Worm (Caenorhabditis elegans) whole organism, late embryonic: Measurements from ENCODE around the gene F26F12.3.

Experiments used
- F13H6.1 ChIP-seq: sonication (generic microtip); optimal IDR thresholded peaks from 2 replicates; lab custom pipeline; 2016; ENCODE audit warnings: missing genetic modification characterization, missing compliant biosample characterization
- ceh-14 ChIP-seq: sonication (generic microtip); optimal IDR thresholded peaks from 2 replicates; lab custom pipeline; 2016; ENCODE audit warnings: missing genotype, missing genetic modification characterization, missing compliant biosample characterization
- elt-2 ChIP-seq: sonication (generic microtip); optimal IDR thresholded peaks from 2 replicates; lab custom pipeline; 2016; ENCODE audit warnings: missing genetic modification reagents, missing genetic modification characterization, missing compliant biosample characterization
- fax-1 ChIP-seq: sonication (generic microtip); optimal IDR thresholded peaks from 2 replicates; lab custom pipeline; 2016; ENCODE audit warnings: missing genotype, missing genetic modification characterization, missing compliant biosample characterization
- hlh-30 ChIP-seq: sonication (generic microtip); optimal IDR thresholded peaks from 2 replicates; lab custom pipeline; 2017; ENCODE audit warnings: antibody characterized with exemption, missing genetic modification characterization, missing compliant biosample characterization; ENCODE audit not compliant: insufficient read depth
- nfya-1 ChIP-seq: sonication (generic microtip); optimal IDR thresholded peaks from 2 replicates; lab custom pipeline; 2017; ENCODE audit warnings: missing genetic modification characterization, mild to moderate bottlenecking, missing compliant biosample characterization, antibody characterized with exemption, moderate library complexity
- pax-1 ChIP-seq: fragments of 150-350 bp; optimal IDR thresholded peaks from 2 replicates; lab custom pipeline; 2014; ENCODE audit warnings: missing biosample characterization, missing genetic modification characterization
- sox-4 ChIP-seq: sonication (generic microtip); optimal IDR thresholded peaks from 2 replicates; lab custom pipeline; 2017; ENCODE audit warnings: mild to moderate bottlenecking, missing genetic modification characterization, inconsistent platforms, missing compliant biosample characterization
- tbx-7 ChIP-seq: sonication (generic microtip); optimal IDR thresholded peaks from 2 replicates; lab custom pipeline; 2016; ENCODE audit warnings: missing genotype, missing genetic modification characterization, missing compliant biosample characterization
- unc-55 ChIP-seq: sonication (generic microtip); optimal IDR thresholded peaks from 2 replicates; lab custom pipeline; 2017; ENCODE audit warnings: missing biosample characterization, missing genetic modification reagents, missing genetic modification characterization

ce11 chrV:5831253-5831652, 14.3 kb downstream of the F26F12.3 start:
- TF ChIP-seq sox-4 (tag; lab: Kevin White, UChicago) (no peak), tbx-7 (tag; lab: Kevin White, UChicago) (no peak), elt-2 (tag; lab: Kevin White, UChicago) (no peak), fax-1 (tag; lab: Kevin White, UChicago) (no peak), hlh-30 (no peak), F13H6.1 (no peak), unc-55 (no peak), ceh-14 (tag; lab: Kevin White, UChicago) (no peak), pax-1 (no peak), nfya-1 (tag; lab: Kevin White, UChicago) (no peak)
